Worm (Caenorhabditis elegans) whole organism, midembryonic: ENCODE measurements around the gene R05G9.3.

Source experiments
- T22C8.4 ChIP-seq: fragments of 200-800 bp; sonication (Bioruptor generic); IDR thresholded peaks from 2 replicates; pipeline ENCODE4 v1.3.6; 2022; ENCODE audit warnings: missing genetic modification characterization, missing compliant biosample characterization
- cog-1 ChIP-seq: sonication (generic microtip); optimal IDR thresholded peaks from 2 replicates; lab custom pipeline; 2016; ENCODE audit warnings: missing genetic modification characterization, missing compliant biosample characterization
- flt-1 ChIP-seq: fragments of 200-800 bp; sonication (Bioruptor generic); IDR thresholded peaks from 2 replicates; pipeline ENCODE4 v1.3.6; 2022; ENCODE audit warnings: missing genetic modification characterization, missing compliant biosample characterization
- klf-2 ChIP-seq: fragments of 200-800 bp; sonication (Bioruptor generic); conservative IDR thresholded peaks from 2 replicates; pipeline ENCODE4 v1.3.6; 2022; ENCODE audit warnings: missing genetic modification reagents, missing genetic modification characterization, missing compliant biosample characterization
- med-1 ChIP-seq: sonication (generic microtip); optimal IDR thresholded peaks from 2 replicates; lab custom pipeline; 2017; ENCODE audit warnings: missing genetic modification characterization, mild to moderate bottlenecking, missing compliant biosample characterization, antibody characterized with exemption, missing genetic modification reagents; ENCODE audit not compliant: insufficient read depth
- ref-1 ChIP-seq: fragments of 200-800 bp; sonication (Bioruptor generic); conservative IDR thresholded peaks from 2 replicates; pipeline ENCODE4 v1.3.6; 2022; ENCODE audit warnings: missing genetic modification reagents, missing genetic modification characterization, missing compliant biosample characterization
- tab-1 ChIP-seq: fragments of 200-800 bp; sonication (Bioruptor generic); IDR thresholded peaks from 2 replicates; pipeline ENCODE4 v1.3.6; 2022; ENCODE audit warnings: missing genetic modification characterization, missing compliant biosample characterization
- ztf-23 ChIP-seq: fragments of 200-800 bp; sonication (Bioruptor generic); IDR thresholded peaks from 2 replicates; pipeline ENCODE4 v1.3.6; 2022; ENCODE audit warnings: missing genetic modification reagents, missing genetic modification characterization, missing compliant biosample characterization
- ztf-29 ChIP-seq: fragments of 200-800 bp; sonication (Bioruptor generic); IDR thresholded peaks from 2 replicates; pipeline ENCODE4 v1.3.6; 2022; ENCODE audit warnings: missing genetic modification reagents, missing genetic modification characterization, missing compliant biosample characterization

ce11 chrII:6513911-6514310 lies 12.6 kb upstream of the R05G9.3 start, which contains the start of gene R05G9R.1:
- TF ChIP-seq ztf-29 (GFP tag; lab: Robert Waterston, UW) (no peak), klf-2 (GFP tag; lab: Robert Waterston, UW) (no peak), ref-1 (GFP tag; lab: Robert Waterston, UW) (no peak), tab-1 (GFP tag; lab: Robert Waterston, UW) (no peak), ztf-23 (GFP tag; lab: Robert Waterston, UW) (no peak), cog-1 (tag; lab: Kevin White, UChicago) (no peak), T22C8.4 (GFP tag; lab: Robert Waterston, UW) (no peak), med-1 (GFP tag; lab: Kevin White, UChicago) (no peak), flt-1 (no peak)
